Fruit fly (Drosophila melanogaster): ENCODE results near the gene t.

dm6 chrX:9201866-9202681 is 21.0 kb downstream of the t start:
- no peak for TF ChIP-seq sage (GFP tag; optimal IDR thresholded peaks at IDR 0.05)
- no peak for TF ChIP-seq dsf (GFP tag; optimal IDR thresholded peaks at IDR 0.05; ENCODE audit: borderline replicate concordance)
- no peak for TF ChIP-seq woc (GFP tag; optimal IDR thresholded peaks at IDR 0.05)
- TF ChIP-seq GATAd (GFP tag; optimal IDR thresholded peaks at IDR 0.05): no peak
- no peak for TF ChIP-seq Abd-B (GFP tag; optimal IDR thresholded peaks at IDR 0.05)
- no peak for TF ChIP-seq tai (GFP tag; optimal IDR thresholded peaks at IDR 0.05)
- TF ChIP-seq psq (GFP tag; optimal IDR thresholded peaks at IDR 0.05): peak; percentile 29
- no peak for TF ChIP-seq OdsH (GFP tag; optimal IDR thresholded peaks at IDR 0.05)
- no peak for TF ChIP-seq Sp1 (GFP tag; optimal IDR thresholded peaks at IDR 0.05)
- peak in 1 of 2 experiments; percentile 5 for TF ChIP-seq foxo (GFP tag; optimal IDR thresholded peaks at IDR 0.05)
- no peak for TF ChIP-seq br (GFP tag; optimal IDR thresholded peaks at IDR 0.05)
- TF ChIP-seq usp (GFP tag; optimal IDR thresholded peaks at IDR 0.05): no peak
